Worm (Caenorhabditis elegans) whole organism, mixed stage, embryonic: ENCODE results near the gene Y53C12A.11.

ENCODE experiments used
- mep-1 ChIP-seq: fragments of 150-350 bp; optimal IDR thresholded peaks from 2 replicates; lab custom pipeline; 2017; ENCODE audit warnings: missing biosample characterization, missing genetic modification reagents, missing genetic modification characterization, inconsistent platforms
- nhr-28 ChIP-seq: fragments of 150-350 bp; optimal IDR thresholded peaks from 2 replicates; lab custom pipeline; 2014; ENCODE audit warnings: missing biosample characterization, missing genetic modification characterization
- sptf-1 ChIP-seq: sonication (generic microtip); optimal IDR thresholded peaks from 2 replicates; lab custom pipeline; 2017; ENCODE audit warnings: mild to moderate bottlenecking, missing genetic modification characterization, moderate library complexity, missing compliant biosample characterization
- unc-62 ChIP-seq: fragments of 150-350 bp; optimal IDR thresholded peaks from 2 replicates; lab custom pipeline; 2014; ENCODE audit warnings: missing biosample characterization, missing genetic modification reagents, missing genetic modification characterization

DNA sequence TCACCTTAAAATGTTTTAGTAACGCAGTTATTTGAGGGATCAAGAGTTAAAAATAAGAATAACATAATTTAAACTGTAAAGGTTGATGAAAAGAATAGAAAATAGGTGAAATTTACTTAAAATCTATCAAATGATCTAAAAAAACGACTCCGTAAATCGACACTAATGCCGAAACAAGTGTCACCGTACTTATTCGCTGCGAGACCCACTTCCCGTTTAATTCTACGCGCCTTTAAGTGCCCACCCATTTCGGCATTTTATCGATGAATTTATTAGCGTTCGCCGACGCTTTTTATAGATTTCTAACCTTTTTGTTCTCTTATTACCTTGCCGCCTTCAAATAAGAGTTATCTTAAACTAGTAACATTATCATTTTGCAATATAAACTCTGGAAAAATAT, 27.6 kb upstream of the Y53C12A.11 start, which contains the start of the genes Y53C12B.1 and nos-3:
- TF ChIP-seq mep-1 (tag; lab: Kevin White, UChicago) (peak; percentile 66), sptf-1 (tag; lab: Kevin White, UChicago) (no peak), nhr-28 (tag; lab: Kevin White, UChicago) (no peak), unc-62 (GFP tag; lab: Kevin White, UChicago) (no peak)
